Worm (Caenorhabditis elegans): Measurements from ENCODE around the gene lelo-2.

lelo-2 gene

ce11 chrIII:1392763-1393162, 34.3 kb downstream of the lelo-2 start:
- TF ChIP-seq lin-15B (tag; optimal IDR thresholded peaks at IDR 0.05): no peak
- no peak for TF ChIP-seq daf-19 (GFP tag; conservative IDR thresholded peaks at IDR 0.05)
- peak; percentile 7 for TF ChIP-seq nhr-48 (tag; optimal IDR thresholded peaks at IDR 0.05)
- peak; percentile 86 for TF ChIP-seq dmd-6 (GFP tag; IDR thresholded peaks at IDR 0.05)
- TF ChIP-seq nhr-28 (tag; optimal IDR thresholded peaks at IDR 0.05): peak; percentile 71
- no peak for TF ChIP-seq F37D6.2 (tag; optimal IDR thresholded peaks at IDR 0.05)
- peak; percentile 18; the same call in 1 of the 2 replicates for TF ChIP-seq php-3 (GFP tag; IDR thresholded peaks at IDR 0.05)
- no peak for TF ChIP-seq skn-1 (tag; optimal IDR thresholded peaks at IDR 0.05)
- TF ChIP-seq dmd-8 (GFP tag; IDR thresholded peaks at IDR 0.05): no peak
- no peak for TF ChIP-seq jun-1 (tag; optimal IDR thresholded peaks at IDR 0.05)
- no peak for TF ChIP-seq ZK337.2 (GFP tag; IDR thresholded peaks at IDR 0.05)
- TF ChIP-seq dve-1 (tag; optimal IDR thresholded peaks at IDR 0.05; ENCODE audit: insufficient read depth): peak; percentile 63
- TF ChIP-seq hlh-11 (tag; optimal IDR thresholded peaks at IDR 0.05): peak; percentile 73
- TF ChIP-seq T20F7.1 (GFP tag; optimal IDR thresholded peaks at IDR 0.05): peak; percentile 4
- TF ChIP-seq nhr-237 (tag; optimal IDR thresholded peaks at IDR 0.05): no peak
- no peak for TF ChIP-seq daf-16 (GFP tag; optimal IDR thresholded peaks at IDR 0.05)
- TF ChIP-seq daf-16 (tag; optimal IDR thresholded peaks at IDR 0.05): peak; percentile 58
- TF ChIP-seq lin-29 (GFP tag; IDR thresholded peaks at IDR 0.05): no peak
- peak; percentile 60 for TF ChIP-seq nhr-77 (tag; optimal IDR thresholded peaks at IDR 0.05)
- no peak for TF ChIP-seq Y5F2A.4 (GFP tag; optimal IDR thresholded peaks at IDR 0.05)
- TF ChIP-seq lin-38 (GFP tag; IDR thresholded peaks at IDR 0.05): peak; percentile 85
- no peak for TF ChIP-seq vab-7 (GFP tag; IDR thresholded peaks at IDR 0.05)
- no peak for TF ChIP-seq daf-8 (GFP tag; IDR thresholded peaks at IDR 0.05)
- no peak for TF ChIP-seq daf-12 (tag; optimal IDR thresholded peaks at IDR 0.05)
- peak; percentile 84 for TF ChIP-seq pqm-1 (tag; optimal IDR thresholded peaks at IDR 0.05)
- no peak for TF ChIP-seq attf-4 (tag; optimal IDR thresholded peaks at IDR 0.05)
- no peak for TF ChIP-seq ama-1 (optimal IDR thresholded peaks at IDR 0.05)
- TF ChIP-seq F26F4.8 (GFP tag; conservative IDR thresholded peaks at IDR 0.05): no peak
- TF ChIP-seq nhr-11 (tag; optimal IDR thresholded peaks at IDR 0.05): no peak
- TF ChIP-seq tra-1 (GFP tag; IDR thresholded peaks at IDR 0.05): peak; percentile 42; the same call in 1 of the 2 replicates
- no peak for TF ChIP-seq R02D3.7 (tag; optimal IDR thresholded peaks at IDR 0.05)
- TF ChIP-seq saeg-2 (GFP tag; IDR thresholded peaks at IDR 0.05): no peak
- TF ChIP-seq aly-2 (tag; optimal IDR thresholded peaks at IDR 0.05): no peak
- peak; percentile 58 for TF ChIP-seq nhr-102 (tag; optimal IDR thresholded peaks at IDR 0.05)
- no peak for TF ChIP-seq arid-1 (GFP tag; conservative IDR thresholded peaks at IDR 0.05)
- TF ChIP-seq mxl-3 (GFP tag; optimal IDR thresholded peaks at IDR 0.05): no peak
- 0 out of 2 replicates have a peak, but pooled peaks have one; percentile 44 for TF ChIP-seq lin-1 (GFP tag; IDR thresholded peaks at IDR 0.05)

ce11 chrIII:1391752-1392151, 35.3 kb downstream of the lelo-2 start, which contains the start of gene pals-17:
Gene pals-17 (minus strand): TSS chrIII:1391852.
- TF ChIP-seq hmg-1.1 (GFP tag; IDR thresholded peaks at IDR 0.05) (no peak), Y75B8A.6 (GFP tag; IDR thresholded peaks at IDR 0.05) (no peak), php-3 (GFP tag; IDR thresholded peaks at IDR 0.05) (no peak), nhr-6 (tag; optimal IDR thresholded peaks at IDR 0.05) (no peak), ZK337.2 (GFP tag; IDR thresholded peaks at IDR 0.05) (no peak), jun-1 (tag; optimal IDR thresholded peaks at IDR 0.05) (no peak), unc-39 (tag; optimal IDR thresholded peaks at IDR 0.05) (no peak), dmd-8 (GFP tag; IDR thresholded peaks at IDR 0.05) (no peak), dpl-1 (GFP tag; optimal IDR thresholded peaks at IDR 0.05) (no peak), Y105C5A.15 (GFP tag; IDR thresholded peaks at IDR 0.05) (no peak), nhr-76 (tag; optimal IDR thresholded peaks at IDR 0.05) (no peak), skn-1 (tag; optimal IDR thresholded peaks at IDR 0.05) (no peak), daf-12 (tag; optimal IDR thresholded peaks at IDR 0.05) (no peak), nhr-48 (tag; optimal IDR thresholded peaks at IDR 0.05) (no peak), hlh-11 (tag; optimal IDR thresholded peaks at IDR 0.05) (no peak), attf-4 (tag; optimal IDR thresholded peaks at IDR 0.05) (no peak)

All from whole organism, L4 larva.